Fruit fly (Drosophila melanogaster) whole organism: ENCODE data around the gene CG5937.

Experiments used
- CG8478 ChIP-seq: fragments of >200 bp; optimal IDR thresholded peaks from 2 replicates; lab custom pipeline; 2018; ENCODE audit warnings: inconsistent platforms
- Dll ChIP-seq: fragments of >200 bp; optimal IDR thresholded peaks from 2 replicates; lab custom pipeline; 2017
- EcR ChIP-seq, 2 experiments: fragments of >200 bp; optimal IDR thresholded peaks; 2 replicates each; lab custom pipeline; 2017; ENCODE audit warnings: missing biosample characterization in 2 of 2, missing genetic modification characterization in 2 of 2, missing genetic modification reagents in 2 of 2
- pan ChIP-seq: fragments of >200 bp; optimal IDR thresholded peaks from 2 replicates; lab custom pipeline; 2017
- psq ChIP-seq: fragments of >200 bp; optimal IDR thresholded peaks from 2 replicates; lab custom pipeline; 2017
- usp ChIP-seq: fragments of >200 bp; optimal IDR thresholded peaks from 2 replicates; lab custom pipeline; 2017; ENCODE audit warnings: missing biosample characterization, missing genetic modification characterization, mixed read lengths

DNA sequence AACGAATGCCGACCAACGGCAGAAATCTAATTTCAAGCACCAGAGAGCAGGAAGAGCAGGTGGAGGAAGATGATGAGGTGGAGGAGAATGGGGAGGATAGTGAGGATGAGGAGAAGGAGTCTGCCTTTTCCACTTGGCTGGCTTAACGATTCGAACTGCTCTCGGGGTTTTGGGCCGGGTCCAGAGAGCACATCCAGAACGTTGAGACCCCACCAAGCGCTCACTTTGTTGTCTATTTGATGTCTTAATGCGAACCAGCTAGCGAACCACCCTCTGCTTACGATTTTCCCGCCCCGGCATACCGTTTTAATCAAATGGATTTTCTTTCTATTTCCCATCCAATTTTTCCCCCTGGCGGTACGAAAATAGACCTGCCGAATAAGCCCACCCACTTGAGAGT is 5.1 kb upstream of the CG5937 start:
- no peak for TF ChIP-seq psq (lab: Kevin White, UChicago)
- no peak for TF ChIP-seq Dll (lab: Kevin White, UChicago)
- no peak for TF ChIP-seq EcR (GFP tag; optimal IDR thresholded peaks at IDR 0.05; lab: Kevin White, UChicago)
- no peak for TF ChIP-seq pan (lab: Kevin White, UChicago)
- TF ChIP-seq usp (GFP tag; lab: Kevin White, UChicago) = no peak
- TF ChIP-seq CG8478 = no peak
